Worm (Caenorhabditis elegans) whole organism, L1 larva: ENCODE measurements around the gene leo-1.
A peak's percentile ranks its signal among the peaks of the same experiment; 100 is the strongest.
"Not testable (repeated sequence)": the region's sequence is repeated elsewhere in the genome, so short reads cannot be mapped to it uniquely, and the experiment has no call there.

Experiments used
- Y116A8C.19 ChIP-seq: sonication (generic microtip); optimal IDR thresholded peaks from 2 replicates; lab custom pipeline; 2016; ENCODE audit warnings: missing compliant biosample characterization, missing genetic modification characterization, borderline replicate concordance
- aly-2 ChIP-seq: fragments of 150-350 bp; optimal IDR thresholded peaks from 2 replicates; lab custom pipeline; 2014; ENCODE audit warnings: missing biosample characterization, missing genetic modification characterization
- ama-1 ChIP-seq: fragments of 150-350 bp; optimal IDR thresholded peaks from 2 replicates; lab custom pipeline; 2014
- ceh-63 ChIP-seq: fragments of 200-800 bp; sonication (Bioruptor generic); optimal IDR thresholded peaks from 2 replicates; lab custom pipeline; 2018; ENCODE audit warnings: mild to moderate bottlenecking, missing genetic modification characterization, missing compliant biosample characterization
- ceh-88 ChIP-seq: fragments of 200-800 bp; sonication (Bioruptor generic); IDR thresholded peaks from 2 replicates; pipeline ENCODE4 v1.3.6; 2022; ENCODE audit warnings: missing genetic modification characterization, missing compliant biosample characterization
- ces-1 ChIP-seq: fragments of 150-350 bp; optimal IDR thresholded peaks from 2 replicates; lab custom pipeline; 2014; ENCODE audit warnings: missing biosample characterization, missing genetic modification reagents, missing genetic modification characterization
- dpl-1 ChIP-seq, 3 experiments: fragments of 150-350 bp in 2 of 3; sonication (generic microtip) in 1 of 3; optimal IDR thresholded peaks; 2 replicates each; lab custom pipeline; 2014 to 2017; ENCODE audit warnings: missing biosample characterization in 3 of 3, missing genetic modification characterization in 3 of 3, missing genetic modification reagents in 3 of 3
- efl-1 ChIP-seq, 4 experiments: fragments of 150-350 bp; optimal IDR thresholded peaks in 3 of 4; peaks in 1 of 4; 1 replicate in 1 of 4; 2 replicates in 3 of 4; lab custom pipeline; 2014; ENCODE audit warnings: missing biosample characterization in 2 of 4, missing genetic modification characterization in 2 of 4, missing genetic modification reagents in 2 of 4
- efl-3 ChIP-seq: fragments of 200-800 bp; sonication (Bioruptor generic); optimal IDR thresholded peaks from 2 replicates; lab custom pipeline; 2018; ENCODE audit warnings: mild to moderate bottlenecking, missing genetic modification characterization, missing compliant biosample characterization
- egl-13 ChIP-seq: sonication (generic microtip); optimal IDR thresholded peaks from 2 replicates; lab custom pipeline; 2016; ENCODE audit warnings: missing genotype, missing genetic modification reagents, missing genetic modification characterization, missing compliant biosample characterization
- fkh-4 ChIP-seq: sonication (generic microtip); optimal IDR thresholded peaks from 2 replicates; lab custom pipeline; 2016; ENCODE audit warnings: missing compliant biosample characterization, missing genetic modification characterization, borderline replicate concordance
- grh-1 ChIP-seq: fragments of 200-800 bp; sonication (Bioruptor generic); IDR thresholded peaks from 2 replicates; pipeline ENCODE4 v1.3.6; 2022; ENCODE audit warnings: missing genetic modification reagents, missing genetic modification characterization, missing compliant biosample characterization
- isw-1 ChIP-seq: fragments of 200-800 bp; sonication (Bioruptor generic); IDR thresholded peaks from 2 replicates; pipeline ENCODE4 v1.3.6; 2022; ENCODE audit warnings: missing genetic modification characterization, missing compliant biosample characterization
- lin-13 ChIP-seq: fragments of 150-350 bp; optimal IDR thresholded peaks from 2 replicates; lab custom pipeline; 2014; ENCODE audit warnings: missing biosample characterization, missing genetic modification reagents, missing genetic modification characterization
- lin-15B ChIP-seq: fragments of 150-350 bp; sonication (generic microtip); optimal IDR thresholded peaks from 3 replicates; lab custom pipeline; 2014; ENCODE audit warnings: missing biosample characterization, missing genetic modification characterization
- lin-39 ChIP-seq: fragments of 150-350 bp; optimal IDR thresholded peaks from 2 replicates; lab custom pipeline; 2014; ENCODE audit warnings: missing biosample characterization, missing genetic modification reagents, missing genetic modification characterization
- lir-3 ChIP-seq: sonication (generic microtip); optimal IDR thresholded peaks from 2 replicates; lab custom pipeline; 2016; ENCODE audit warnings: mild to moderate bottlenecking, missing genetic modification characterization, moderate library complexity, missing compliant biosample characterization; ENCODE audit not compliant: poor library complexity
- lsy-2 ChIP-seq, 2 experiments: fragments of 150-350 bp; optimal IDR thresholded peaks; 2 replicates each; lab custom pipeline; 2014; ENCODE audit warnings: missing biosample characterization in 2 of 2, missing genetic modification characterization in 2 of 2
- mdl-1 ChIP-seq, 2 experiments: fragments of 150-350 bp; optimal IDR thresholded peaks; 2 replicates each; lab custom pipeline; 2014 to 2017; ENCODE audit warnings: missing biosample characterization in 2 of 2, missing genetic modification characterization in 2 of 2, inconsistent platforms in 1 of 2
- nhr-11 ChIP-seq: fragments of 150-350 bp; optimal IDR thresholded peaks from 2 replicates; lab custom pipeline; 2014; ENCODE audit warnings: missing biosample characterization, missing genetic modification characterization
- nhr-20 ChIP-seq: sonication (generic microtip); optimal IDR thresholded peaks from 2 replicates; lab custom pipeline; 2016; ENCODE audit warnings: mild to moderate bottlenecking, missing genetic modification characterization, missing compliant biosample characterization
- nhr-237 ChIP-seq: fragments of 150-350 bp; optimal IDR thresholded peaks from 2 replicates; lab custom pipeline; 2014; ENCODE audit warnings: missing biosample characterization, missing genetic modification characterization
- nhr-77 ChIP-seq: fragments of 150-350 bp; optimal IDR thresholded peaks from 2 replicates; lab custom pipeline; 2014; ENCODE audit warnings: missing biosample characterization, missing genetic modification characterization
- nhr-84 ChIP-seq: sonication (generic microtip); optimal IDR thresholded peaks from 2 replicates; lab custom pipeline; 2017; ENCODE audit warnings: missing biosample characterization, missing genetic modification characterization
- nhr-90 ChIP-seq: sonication (generic microtip); optimal IDR thresholded peaks from 2 replicates; lab custom pipeline; 2016; ENCODE audit warnings: mild to moderate bottlenecking, missing genetic modification characterization, missing compliant biosample characterization; ENCODE audit not compliant: poor library complexity
- skn-1 ChIP-seq: fragments of 150-350 bp; optimal IDR thresholded peaks from 2 replicates; lab custom pipeline; 2014; ENCODE audit warnings: missing biosample characterization, missing genetic modification characterization
- sptf-1 ChIP-seq: fragments of 150-350 bp; optimal IDR thresholded peaks from 2 replicates; lab custom pipeline; 2014; ENCODE audit warnings: missing biosample characterization, missing genetic modification characterization
- sup-37 ChIP-seq: fragments of 200-800 bp; sonication (Bioruptor generic); optimal IDR thresholded peaks from 2 replicates; lab custom pipeline; 2018; ENCODE audit warnings: mild to moderate bottlenecking, missing genetic modification characterization, missing compliant biosample characterization
- swsn-7 ChIP-seq: sonication (generic microtip); optimal IDR thresholded peaks from 2 replicates; lab custom pipeline; 2016; ENCODE audit warnings: missing genetic modification characterization, missing compliant biosample characterization
- unc-62 ChIP-seq: fragments of 150-350 bp; optimal IDR thresholded peaks from 2 replicates; lab custom pipeline; 2014; ENCODE audit warnings: missing biosample characterization, missing genetic modification reagents, missing genetic modification characterization
- unc-86 ChIP-seq: sonication (generic microtip); optimal IDR thresholded peaks from 2 replicates; lab custom pipeline; 2016; ENCODE audit warnings: missing genetic modification characterization, missing compliant biosample characterization
- unc-98 ChIP-seq: fragments of 200-800 bp; sonication (Bioruptor generic); IDR thresholded peaks from 2 replicates; pipeline ENCODE4 v1.3.6; 2022; ENCODE audit warnings: missing genetic modification characterization, missing compliant biosample characterization
- zag-1 ChIP-seq: fragments of 150-350 bp; optimal IDR thresholded peaks from 2 replicates; lab custom pipeline; 2014; ENCODE audit warnings: missing biosample characterization, missing genetic modification characterization
- ztf-4 ChIP-seq: fragments of 150-350 bp; optimal IDR thresholded peaks from 2 replicates; lab custom pipeline; 2014; ENCODE audit warnings: missing biosample characterization, missing genetic modification characterization

The leo-1 gene

ce11 chrIV:11326939-11327565, 2.1 kb downstream of the leo-1 start, which contains the start of gene B0035.21:
B0035.21 (plus strand) TSS chrIV:11327260.
- TF ChIP-seq efl-1 (optimal IDR thresholded peaks at IDR 0.05; lab: Kevin White, UChicago): no peak
- peak in 1 of 2 experiments; percentile 59 for TF ChIP-seq efl-1 (GFP tag; optimal IDR thresholded peaks at IDR 0.05 in 1 of 2; lab: Kevin White, UChicago)
- TF ChIP-seq ama-1 (lab: Kevin White, UChicago): no peak

DNA sequence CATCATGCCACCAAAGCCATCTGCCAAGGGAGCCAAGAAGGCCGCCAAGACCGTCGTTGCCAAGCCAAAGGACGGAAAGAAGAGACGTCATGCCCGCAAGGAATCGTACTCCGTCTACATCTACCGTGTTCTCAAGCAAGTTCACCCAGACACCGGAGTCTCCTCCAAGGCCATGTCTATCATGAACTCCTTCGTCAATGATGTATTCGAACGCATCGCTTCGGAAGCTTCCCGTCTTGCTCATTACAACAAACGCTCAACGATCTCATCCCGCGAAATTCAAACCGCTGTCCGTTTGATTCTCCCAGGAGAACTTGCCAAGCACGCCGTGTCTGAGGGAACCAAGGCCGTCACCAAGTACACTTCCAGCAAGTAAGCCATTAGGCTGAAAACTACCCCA, 4.4 kb downstream of the leo-1 start, which contains the start of gene his-48:
his-48 (plus strand) TSS at position 5 of the 400 bp plus-strand sequence.
- TF ChIP-seq lin-39 (tag; lab: Kevin White, UChicago); ceh-63 (GFP tag; lab: Kevin White, UChicago); swsn-7 (tag; lab: Kevin White, UChicago): not testable (repeated sequence)

ce11 chrIV:11323666-11324065, 5.5 kb downstream of the leo-1 start:
- TF ChIP-seq nhr-90 (no peak), aly-2 (tag; lab: Kevin White, UChicago) (no peak), nhr-237 (tag; lab: Kevin White, UChicago) (no peak), ama-1 (lab: Kevin White, UChicago) (no peak), zag-1 (tag; lab: Kevin White, UChicago) (no peak), mdl-1 (tag; optimal IDR thresholded peaks at IDR 0.05; lab: Kevin White, UChicago) (no peak), grh-1 (no peak), nhr-11 (tag; lab: Kevin White, UChicago) (no peak), lin-13 (no peak), nhr-20 (no peak), fkh-4 (tag; lab: Kevin White, UChicago) (no peak), sptf-1 (no peak), sup-37 (no peak), isw-1 (GFP tag; lab: Robert Waterston, UW) (no peak), lin-15B (tag; lab: Kevin White, UChicago) (no peak), egl-13 (tag; lab: Kevin White, UChicago) (no peak)

ce11 chrIV:11320500-11320899, 8.7 kb downstream of the leo-1 start, which contains the start of gene edg-1:
edg-1 (plus strand) TSS chrIV:11320800.
- TF ChIP-seq nhr-84 (tag; lab: Kevin White, UChicago) (no peak), nhr-11 (tag; lab: Kevin White, UChicago) (no peak), lir-3 (no peak), ceh-88 (GFP tag; lab: Robert Waterston, UW) (no peak), Y116A8C.19 (tag; lab: Kevin White, UChicago) (no peak)
- TF ChIP-seq, all 84 proteins: peak for 0

ce11 chrIV:11319884-11320362, 9.2 kb downstream of the leo-1 start, which contains the start of gene B0035.18:
B0035.18 (plus strand) TSS chrIV:11320312.
- no peak for TF ChIP-seq unc-86 (tag; lab: Kevin White, UChicago)
- TF ChIP-seq lsy-2 (tag; optimal IDR thresholded peaks at IDR 0.05; lab: Kevin White, UChicago): peak in 1 of 2 experiments; percentile 40
- no peak for TF ChIP-seq unc-62 (GFP tag; lab: Kevin White, UChicago)
- no peak for TF ChIP-seq ztf-4 (tag; lab: Kevin White, UChicago)
- TF ChIP-seq ces-1 (GFP tag; lab: Kevin White, UChicago): no peak
- TF ChIP-seq unc-98: no peak

DNA sequence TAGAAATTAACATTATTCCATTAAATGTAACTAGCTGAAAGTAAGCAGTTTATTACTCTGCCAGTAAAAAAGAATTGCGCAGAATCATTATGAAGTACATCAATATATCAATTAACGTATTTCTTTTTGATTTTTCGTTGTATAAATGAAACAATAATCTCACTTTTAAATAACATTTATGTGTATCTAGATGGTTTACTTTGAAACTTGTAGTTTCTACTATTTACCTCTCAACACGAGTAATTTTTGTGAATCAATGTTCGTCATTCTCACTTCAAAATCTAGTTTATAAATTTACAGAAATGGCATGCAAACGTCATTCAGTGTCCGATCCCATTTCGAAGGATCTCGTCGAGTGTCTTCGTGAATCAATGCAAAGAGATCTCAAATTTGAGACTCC, 12.1 kb downstream of the leo-1 start, which contains the start of gene gspd-1:
gspd-1 (plus strand) TSS at position 301 of the 400 bp plus-strand sequence.
- TF ChIP-seq Y116A8C.19 (tag; lab: Kevin White, UChicago) (no peak), skn-1 (no peak), nhr-77 (no peak), mdl-1 (tag; optimal IDR thresholded peaks at IDR 0.05; lab: Kevin White, UChicago) (no peak), efl-3 (no peak), aly-2 (tag; lab: Kevin White, UChicago) (no peak), nhr-20 (no peak), dpl-1 (GFP tag; optimal IDR thresholded peaks at IDR 0.05; lab: Kevin White, UChicago) (no peak)
